Fruit fly (Drosophila melanogaster) whole organism: Measurements from ENCODE around the gene CG18599.

Experiments
- pan ChIP-seq: fragments of >200 bp; optimal IDR thresholded peaks from 2 replicates; lab custom pipeline; 2017
- psq ChIP-seq: fragments of >200 bp; optimal IDR thresholded peaks from 2 replicates; lab custom pipeline; 2017

DNA sequence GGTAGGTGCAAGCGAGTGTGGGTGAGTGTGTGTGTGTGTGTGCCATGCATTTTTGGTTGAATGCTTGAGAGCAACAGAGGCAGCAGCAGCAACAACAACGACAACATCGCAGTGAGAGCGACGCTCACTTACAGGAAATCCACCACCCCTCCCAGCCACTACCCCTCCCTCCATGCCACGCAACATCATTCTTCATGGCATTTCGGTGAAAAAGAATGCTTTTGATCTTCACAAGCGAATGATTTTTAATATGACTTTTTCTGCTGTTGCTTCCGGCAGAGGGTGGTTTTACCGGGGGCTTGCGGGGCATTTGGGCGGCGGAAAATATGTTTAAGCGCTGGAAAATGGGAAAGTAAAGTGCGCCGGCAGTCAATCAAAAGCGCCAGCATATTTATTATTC, 6.0 kb upstream of the CG18599 start:
- TF ChIP-seq pan (lab: Kevin White, UChicago): no peak
- no peak for TF ChIP-seq psq (lab: Kevin White, UChicago)
